Worm (Caenorhabditis elegans): Measurements from ENCODE around the gene gtf-2F2.

ce11 chrV:19000542-19000941 lies 6.8 kb downstream of the gtf-2F2 start:
- no peak for TF ChIP-seq dao-5 (tag; optimal IDR thresholded peaks at IDR 0.05)
- TF ChIP-seq him-1 (tag; optimal IDR thresholded peaks at IDR 0.05) = no peak
- TF ChIP-seq W03F9.2 (tag; optimal IDR thresholded peaks at IDR 0.05) = no peak
